Worm (Caenorhabditis elegans) whole organism, late embryonic: Measurements from ENCODE around the gene symk-1.

Source experiments
- C38D4.7 ChIP-seq: fragments of 200-800 bp; sonication (Bioruptor generic); optimal IDR thresholded peaks from 2 replicates; lab custom pipeline; 2018; ENCODE audit warnings: mild to moderate bottlenecking, missing genetic modification characterization, moderate library complexity, missing compliant biosample characterization
- ceh-19 ChIP-seq: fragments of 200-800 bp; sonication (Bioruptor generic); optimal IDR thresholded peaks from 2 replicates; lab custom pipeline; 2018; ENCODE audit warnings: mild to moderate bottlenecking, missing genetic modification characterization, missing compliant biosample characterization
- ceh-48 ChIP-seq: sonication (generic microtip); optimal IDR thresholded peaks from 2 replicates; lab custom pipeline; 2016; ENCODE audit warnings: missing genetic modification characterization, inconsistent platforms, missing compliant biosample characterization
- dmd-4 ChIP-seq: sonication (generic microtip); optimal IDR thresholded peaks from 2 replicates; lab custom pipeline; 2016; ENCODE audit warnings: borderline replicate concordance, missing genetic modification characterization, missing compliant biosample characterization
- eyg-1 ChIP-seq: sonication (generic microtip); optimal IDR thresholded peaks from 2 replicates; lab custom pipeline; 2016; ENCODE audit warnings: missing genotype, missing genetic modification characterization, missing compliant biosample characterization
- hlh-30 ChIP-seq: sonication (generic microtip); optimal IDR thresholded peaks from 2 replicates; lab custom pipeline; 2017; ENCODE audit warnings: antibody characterized with exemption, missing genetic modification characterization, missing compliant biosample characterization; ENCODE audit not compliant: insufficient read depth
- pha-4 ChIP-seq: fragments of 150-350 bp; optimal IDR thresholded peaks from 2 replicates; lab custom pipeline; 2018; ENCODE audit warnings: missing biosample characterization, missing genetic modification reagents, missing genetic modification characterization
- rnt-1 ChIP-seq: sonication (generic microtip); optimal IDR thresholded peaks from 2 replicates; lab custom pipeline; 2016; ENCODE audit warnings: missing genetic modification characterization, missing compliant biosample characterization

DNA sequence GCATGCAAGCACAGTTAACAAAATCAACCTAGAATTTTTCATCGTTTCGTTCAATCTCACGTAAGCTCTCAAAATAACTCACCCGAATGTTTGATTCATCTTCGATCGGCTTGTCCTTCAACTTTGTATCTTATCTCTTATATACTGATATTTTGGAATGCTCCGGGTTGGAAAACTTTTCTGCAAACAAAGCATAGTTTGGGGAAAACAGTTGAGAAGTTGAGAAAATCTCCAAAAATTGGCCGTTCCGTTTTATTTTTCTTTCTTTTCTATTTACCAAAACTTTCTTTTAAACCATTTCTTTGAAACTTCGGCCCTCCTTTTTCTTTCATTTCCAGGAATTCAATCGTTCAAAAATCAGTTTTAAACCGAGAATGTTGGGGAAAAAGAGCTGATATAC is 32.5 kb downstream of the symk-1 start, which contains the start of gene F41E6.15:
- TF ChIP-seq dmd-4 (tag; lab: Kevin White, UChicago) (no peak), pha-4 (tag; lab: Kevin White, UChicago) (no peak), C38D4.7 (no peak), hlh-30 (tag; lab: Kevin White, UChicago) (no peak), eyg-1 (no peak), rnt-1 (no peak), ceh-19 (GFP tag; lab: Kevin White, UChicago) (no peak), ceh-48 (tag; lab: Kevin White, UChicago) (no peak)
